Fruit fly (Drosophila melanogaster): ENCODE data around the gene Ocrl.

Ocrl gene

dm6 chrX:1972150-1972549 is 49.4 kb downstream of the Ocrl start:
- TF ChIP-seq Sox14 (GFP tag; optimal IDR thresholded peaks at IDR 0.05) (no peak), Met (GFP tag; optimal IDR thresholded peaks at IDR 0.05) (peak; percentile 39), CG16779 (tag; optimal IDR thresholded peaks at IDR 0.05) (no peak), Blimp-1 (GFP tag; optimal IDR thresholded peaks at IDR 0.05) (peak; percentile 99), vri (GFP tag; optimal IDR thresholded peaks at IDR 0.05) (no peak), Sox15 (GFP tag; optimal IDR thresholded peaks at IDR 0.05) (no peak), lz (GFP tag; optimal IDR thresholded peaks at IDR 0.05) (no peak), CG6276 (GFP tag; optimal IDR thresholded peaks at IDR 0.05) (no peak), CG6163 (GFP tag; IDR thresholded peaks at IDR 0.05) (no peak), CG31627 (GFP tag; optimal IDR thresholded peaks at IDR 0.05) (no peak), esn (GFP tag; optimal IDR thresholded peaks at IDR 0.05) (no peak), net (GFP tag; optimal IDR thresholded peaks at IDR 0.05) (no peak), Lpt (GFP tag; optimal IDR thresholded peaks at IDR 0.05) (no peak), CG11294 (GFP tag; IDR thresholded peaks at IDR 0.05) (no peak), CG10669 (GFP tag; optimal IDR thresholded peaks at IDR 0.05) (no peak), fd85E (GFP tag; optimal IDR thresholded peaks at IDR 0.05) (no peak), svp (GFP tag) (peak; percentile 80), topi (GFP tag; optimal IDR thresholded peaks at IDR 0.05) (peak; percentile 14), fd59A (GFP tag; optimal IDR thresholded peaks at IDR 0.05) (no peak), CG3919 (GFP tag; optimal IDR thresholded peaks at IDR 0.05) (no peak), spab (GFP tag; optimal IDR thresholded peaks at IDR 0.05) (no peak), fkh (GFP tag; optimal IDR thresholded peaks at IDR 0.05) (no peak), CG6854 (GFP tag; optimal IDR thresholded peaks at IDR 0.05) (peak; percentile 72), Ets96B (tag; optimal IDR thresholded peaks at IDR 0.05) (no peak), cyc (GFP tag; optimal IDR thresholded peaks at IDR 0.05) (no peak), CG34406 (GFP tag; optimal IDR thresholded peaks at IDR 0.05) (no peak), Eip75B (GFP tag; optimal IDR thresholded peaks at IDR 0.05) (peak; percentile 15), CG15336 (GFP tag; IDR thresholded peaks at IDR 0.05) (no peak), CG8632 (GFP tag; optimal IDR thresholded peaks at IDR 0.05) (no peak), Ets21C (GFP tag; optimal IDR thresholded peaks at IDR 0.05) (no peak), pdm3 (GFP tag; optimal IDR thresholded peaks at IDR 0.05) (no peak), Hr38 (GFP tag; optimal IDR thresholded peaks at IDR 0.05) (no peak), CG8319 (GFP tag; optimal IDR thresholded peaks at IDR 0.05) (no peak), CG8119 (GFP tag; IDR thresholded peaks at IDR 0.05) (no peak), Gug (GFP tag; IDR thresholded peaks at IDR 0.05) (no peak), CG10631 (GFP tag; optimal IDR thresholded peaks at IDR 0.05) (no peak), Hr39 (GFP tag; optimal IDR thresholded peaks at IDR 0.05) (no peak), CG7368 (GFP tag; optimal IDR thresholded peaks at IDR 0.05) (no peak), Eip78C (GFP tag) (peak; percentile 31)

dm6 chrX:1975879-1976601 is 53.3 kb downstream of the Ocrl start:
- TF ChIP-seq pdm3 (GFP tag; optimal IDR thresholded peaks at IDR 0.05) (no peak), fd85E (GFP tag; optimal IDR thresholded peaks at IDR 0.05) (no peak), svp (GFP tag) (peak; percentile 58), lz (GFP tag; optimal IDR thresholded peaks at IDR 0.05) (no peak), CG3032 (tag; optimal IDR thresholded peaks at IDR 0.05) (no peak), Sox15 (GFP tag; optimal IDR thresholded peaks at IDR 0.05) (no peak), CG4318 (GFP tag; optimal IDR thresholded peaks at IDR 0.05) (no peak), Met (GFP tag; optimal IDR thresholded peaks at IDR 0.05) (no peak), CG11902 (GFP tag; optimal IDR thresholded peaks at IDR 0.05) (no peak), Lpt (GFP tag; optimal IDR thresholded peaks at IDR 0.05) (peak; percentile 83), Sox14 (GFP tag; optimal IDR thresholded peaks at IDR 0.05) (no peak), CG8119 (GFP tag; IDR thresholded peaks at IDR 0.05) (peak; percentile 55; the same call in 2 of the 3 replicates), CG6854 (GFP tag; optimal IDR thresholded peaks at IDR 0.05) (no peak), achi (GFP tag; optimal IDR thresholded peaks at IDR 0.05) (no peak), CG6163 (GFP tag; IDR thresholded peaks at IDR 0.05) (0 out of 3 replicates have a peak, but pooled peaks have one; percentile 37), Eip78C (GFP tag) (peak; percentile 54), CG6792 (GFP tag; optimal IDR thresholded peaks at IDR 0.05) (no peak), CG7368 (GFP tag; optimal IDR thresholded peaks at IDR 0.05) (no peak), Hr38 (GFP tag; optimal IDR thresholded peaks at IDR 0.05) (no peak), Ets21C (GFP tag; optimal IDR thresholded peaks at IDR 0.05) (no peak), topi (GFP tag; optimal IDR thresholded peaks at IDR 0.05) (no peak), CG15336 (GFP tag; IDR thresholded peaks at IDR 0.05) (peak; percentile 41), CG6808 (GFP tag; optimal IDR thresholded peaks at IDR 0.05) (no peak), CG8319 (GFP tag; optimal IDR thresholded peaks at IDR 0.05) (no peak), Ets96B (tag; optimal IDR thresholded peaks at IDR 0.05) (no peak), CG9139 (GFP tag; optimal IDR thresholded peaks at IDR 0.05) (no peak), OdsH (GFP tag; optimal IDR thresholded peaks at IDR 0.05) (no peak), salr (GFP tag; optimal IDR thresholded peaks at IDR 0.05) (no peak), dac (GFP tag; optimal IDR thresholded peaks at IDR 0.05) (no peak)

Data from whole organism, prepupa.